Worm (Caenorhabditis elegans): ENCODE results near the gene nhr-197.

- TF ChIP-seq blmp-1 (tag; optimal IDR thresholded peaks at IDR 0.05) (no peak), pqm-1 (tag; optimal IDR thresholded peaks at IDR 0.05) (no peak), mdl-1 (tag; optimal IDR thresholded peaks at IDR 0.05) (no peak), egl-27 (tag; optimal IDR thresholded peaks at IDR 0.05) (no peak), ceh-63 (GFP tag; optimal IDR thresholded peaks at IDR 0.05) (no peak), lsy-2 (tag; optimal IDR thresholded peaks at IDR 0.05) (no peak), tbx-2 (tag; optimal IDR thresholded peaks at IDR 0.05) (no peak), jun-1 (tag; optimal IDR thresholded peaks at IDR 0.05) (no peak), C34B4.2 (tag; optimal IDR thresholded peaks at IDR 0.05) (no peak), ceh-82 (tag; optimal IDR thresholded peaks at IDR 0.05) (no peak), nhr-19 (GFP tag; conservative IDR thresholded peaks at IDR 0.05) (no peak), fos-1 (tag; optimal IDR thresholded peaks at IDR 0.05) (no peak)
Measured at ce11 chrV:15735720-15736119, 48.0 kb downstream of the nhr-197 start, which contains the start of gene str-27.

Data from whole organism, L1 larva.